Worm (Caenorhabditis elegans): Measurements from ENCODE around the gene Y54G11A.3.

Y54G11A.3 gene

ce11 chrII:14319227-14319626, 42.8 kb downstream of the Y54G11A.3 start:
- no peak for TF ChIP-seq nhr-76 (tag; optimal IDR thresholded peaks at IDR 0.05)
- TF ChIP-seq madf-5 (GFP tag; IDR thresholded peaks at IDR 0.05) = 0 out of 4 replicates have a peak, but pooled peaks of 1 of the 2 experiments have one; percentile 12
- peak; percentile 4 for TF ChIP-seq aha-1 (tag)
- TF ChIP-seq unc-39 (tag; optimal IDR thresholded peaks at IDR 0.05) = no peak
- no peak for TF ChIP-seq zip-11 (GFP tag; IDR thresholded peaks at IDR 0.05)
- peak; percentile 95 for TF ChIP-seq set-16 (GFP tag; IDR thresholded peaks at IDR 0.05)
- no peak for TF ChIP-seq Y5F2A.4 (GFP tag; optimal IDR thresholded peaks at IDR 0.05)
- TF ChIP-seq F10B5.3 (tag; optimal IDR thresholded peaks at IDR 0.05) = no peak
- TF ChIP-seq nhr-102 (tag; optimal IDR thresholded peaks at IDR 0.05) = no peak

- TF ChIP-seq gei-8 (GFP tag; optimal IDR thresholded peaks at IDR 0.05) (no peak), ces-1 (GFP tag; optimal IDR thresholded peaks at IDR 0.05) (no peak), egl-43 (GFP tag; IDR thresholded peaks at IDR 0.05) (no peak), T26A8.4 (GFP tag; IDR thresholded peaks at IDR 0.05) (no peak), unc-62 (GFP tag; optimal IDR thresholded peaks at IDR 0.05 in 1 of 2) (no peak), unc-62 (tag; optimal IDR thresholded peaks at IDR 0.05) (no peak), lin-38 (GFP tag; IDR thresholded peaks at IDR 0.05) (peak; percentile 39; the same call in 1 of the 2 replicates), nhr-102 (tag; optimal IDR thresholded peaks at IDR 0.05) (no peak), duxl-1 (tag; optimal IDR thresholded peaks at IDR 0.05; ENCODE audit: poor library complexity) (no peak), lir-3 (tag; optimal IDR thresholded peaks at IDR 0.05) (no peak), Y48G9A.11 (GFP tag; IDR thresholded peaks at IDR 0.05) (no peak), lim-7 (GFP tag; IDR thresholded peaks at IDR 0.05) (no peak), rbr-2 (tag; optimal IDR thresholded peaks at IDR 0.05) (no peak), mes-2 (tag; optimal IDR thresholded peaks at IDR 0.05; ENCODE audit: poor library complexity, severe bottlenecking) (peak; percentile 27)
Measured at ce11 chrII:14321225-14321624, 44.8 kb downstream of the Y54G11A.3 start.
